Worm (Caenorhabditis elegans): ENCODE data around the gene nspd-4.

DNA sequence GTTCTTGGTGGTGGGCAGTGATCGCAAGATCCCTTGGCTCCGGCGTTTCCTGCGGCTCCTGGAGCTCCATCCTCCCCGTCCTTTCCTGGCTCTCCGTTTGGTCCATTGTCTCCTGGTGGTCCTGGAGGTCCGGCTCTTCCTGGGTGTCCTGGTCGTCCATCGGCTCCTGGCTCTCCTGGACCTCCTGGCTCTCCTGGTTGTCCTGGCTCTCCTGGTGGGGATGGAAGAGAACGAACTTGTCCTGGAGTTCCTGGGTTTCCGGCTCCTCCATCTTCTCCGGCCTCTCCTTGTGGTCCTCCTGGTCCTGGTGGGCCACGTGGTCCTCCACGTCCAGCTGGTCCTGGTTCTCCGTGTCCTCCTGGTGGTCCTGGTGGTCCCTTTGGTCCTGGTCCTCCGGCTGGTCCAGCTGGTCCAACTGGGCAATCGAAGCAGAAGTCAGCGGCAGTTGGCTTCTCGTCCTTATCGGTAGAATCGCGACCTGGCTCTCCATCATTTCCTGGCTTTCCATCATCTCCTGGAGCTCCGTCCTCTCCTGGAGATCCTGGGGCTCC is 27.5 kb downstream of the nspd-4 start:
- TF ChIP-seq ceh-82 (tag; optimal IDR thresholded peaks at IDR 0.05) (no peak), nhr-90 (tag; optimal IDR thresholded peaks at IDR 0.05; ENCODE audit: poor library complexity) (no peak), elt-3 (tag; optimal IDR thresholded peaks at IDR 0.05) (no peak), lin-13 (GFP tag; optimal IDR thresholded peaks at IDR 0.05) (no peak), alr-1 (tag; optimal IDR thresholded peaks at IDR 0.05; ENCODE audit: borderline replicate concordance) (no peak), blmp-1 (tag; optimal IDR thresholded peaks at IDR 0.05) (no peak), nhr-76 (tag; optimal IDR thresholded peaks at IDR 0.05) (no peak)
